Fruit fly (Drosophila melanogaster) whole organism, embryonic: ENCODE measurements around the gene Vm26Aa.

ENCODE experiments used
- ATbp ChIP-seq: fragments of 200-800 bp; sonication (Bioruptor generic); optimal IDR thresholded peaks from 2 replicates; lab custom pipeline; 2017; ENCODE audit warnings: missing biosample characterization, mild to moderate bottlenecking, missing genetic modification characterization, missing genetic modification reagents
- Adf1 ChIP-seq: fragments of 200-800 bp; sonication (Bioruptor generic); IDR thresholded peaks from 2 replicates; pipeline ENCODE4 v1.3.6; 2022; ENCODE audit warnings: missing biosample characterization, missing genetic modification characterization
- Aef1 ChIP-seq: fragments of 200-800 bp; sonication (Bioruptor generic); IDR thresholded peaks from 3 replicates; pipeline ENCODE4 v1.3.6; 2022; ENCODE audit warnings: missing biosample characterization, missing genetic modification characterization
- Atf3 ChIP-seq: fragments of 200-800 bp; sonication (Bioruptor generic); optimal IDR thresholded peaks from 3 replicates; lab custom pipeline; 2016; ENCODE audit warnings: missing biosample characterization, missing genetic modification characterization
- CG11093 ChIP-seq: fragments of 200-800 bp; sonication (Bioruptor generic); IDR thresholded peaks from 3 replicates; pipeline ENCODE4 v1.3.6; 2022; ENCODE audit warnings: missing biosample characterization, missing genetic modification characterization
- CG12155 ChIP-seq: fragments of 200-800 bp; sonication (Bioruptor generic); optimal IDR thresholded peaks from 3 replicates; lab custom pipeline; 2016; ENCODE audit warnings: missing biosample characterization, missing genetic modification characterization
- CG12744 ChIP-seq: fragments of 200-800 bp; sonication (Bioruptor generic); optimal IDR thresholded peaks from 2 replicates; lab custom pipeline; 2016; ENCODE audit warnings: missing biosample characterization, missing genetic modification characterization
- CG1603 ChIP-seq: fragments of 200-800 bp; sonication (Bioruptor generic); optimal IDR thresholded peaks from 2 replicates; lab custom pipeline; 2019; ENCODE audit warnings: missing biosample characterization, mild to moderate bottlenecking, missing genetic modification characterization, moderate library complexity
- CG2129 ChIP-seq: fragments of 200-800 bp; sonication (Bioruptor generic); IDR thresholded peaks from 2 replicates; pipeline ENCODE4 v1.3.6; 2022; ENCODE audit warnings: missing biosample characterization, missing genetic modification characterization; ENCODE audit not compliant: partially characterized antibody
- CG30403 ChIP-seq: fragments of 200-800 bp; sonication (Bioruptor generic); optimal IDR thresholded peaks from 3 replicates; lab custom pipeline; 2016; ENCODE audit warnings: missing biosample characterization, missing genetic modification characterization
- CG3065 ChIP-seq: fragments of 200-800 bp; sonication (Bioruptor generic); optimal IDR thresholded peaks from 2 replicates; lab custom pipeline; 2016; ENCODE audit warnings: missing biosample characterization, missing genetic modification characterization
- CG3995 ChIP-seq: fragments of 200-800 bp; sonication (Bioruptor generic); optimal IDR thresholded peaks from 3 replicates; lab custom pipeline; 2016; ENCODE audit warnings: missing biosample characterization, missing genetic modification characterization
- CG4820 ChIP-seq: fragments of 200-800 bp; sonication (Bioruptor generic); optimal IDR thresholded peaks from 3 replicates; lab custom pipeline; 2016; ENCODE audit warnings: missing biosample characterization, missing genetic modification characterization
- CG7271 ChIP-seq: fragments of 200-800 bp; sonication (Bioruptor generic); optimal IDR thresholded peaks from 2 replicates; lab custom pipeline; 2018; ENCODE audit warnings: missing biosample characterization, mild to moderate bottlenecking, missing genetic modification characterization, moderate library complexity
- CG8924 ChIP-seq: fragments of 200-800 bp; optimal IDR thresholded peaks from 3 replicates; lab custom pipeline; 2019; ENCODE audit warnings: missing biosample characterization, mild to moderate bottlenecking, missing genetic modification characterization, moderate library complexity
- CrebB ChIP-seq: fragments of 200-800 bp; sonication (Bioruptor generic); optimal IDR thresholded peaks from 3 replicates; lab custom pipeline; 2018; ENCODE audit warnings: missing biosample characterization, mild to moderate bottlenecking, missing genetic modification characterization
- Dip3 ChIP-seq: fragments of 200-800 bp; sonication (Bioruptor generic); optimal IDR thresholded peaks from 3 replicates; lab custom pipeline; 2016; ENCODE audit warnings: missing biosample characterization, missing genetic modification characterization
- Dll ChIP-seq: fragments of 200-800 bp; sonication (Bioruptor generic); IDR thresholded peaks from 4 replicates; pipeline ENCODE4 v1.3.6; 2022; ENCODE audit warnings: missing biosample characterization, missing genetic modification characterization; ENCODE audit not compliant: partially characterized antibody
- Doc3 ChIP-seq: fragments of 200-800 bp; sonication (Bioruptor generic); IDR thresholded peaks from 3 replicates; pipeline ENCODE4 v1.3.6; 2022; ENCODE audit warnings: missing biosample characterization, missing genetic modification characterization; ENCODE audit not compliant: partially characterized antibody
- Ets97D ChIP-seq: fragments of 200-800 bp; sonication (Bioruptor generic); optimal IDR thresholded peaks from 3 replicates; lab custom pipeline; 2016; ENCODE audit warnings: missing biosample characterization, missing genetic modification characterization
- Gug ChIP-seq: fragments of 200-800 bp; sonication (Bioruptor generic); IDR thresholded peaks from 4 replicates; pipeline ENCODE4 v1.3.6; 2022; ENCODE audit warnings: missing biosample characterization, missing genetic modification characterization
- H15 ChIP-seq: fragments of 200-800 bp; sonication (Bioruptor generic); IDR thresholded peaks from 3 replicates; pipeline ENCODE4 v1.3.6; 2022; ENCODE audit warnings: missing biosample characterization, missing genetic modification characterization
- HHEX ChIP-seq: fragments of 200-800 bp; sonication (Bioruptor generic); optimal IDR thresholded peaks from 3 replicates; lab custom pipeline; 2017; ENCODE audit warnings: missing biosample characterization, mild to moderate bottlenecking, missing genetic modification characterization, missing genetic modification reagents
- HLH3B ChIP-seq: fragments of 200-800 bp; sonication (Bioruptor generic); IDR thresholded peaks from 2 replicates; pipeline ENCODE4 v1.3.6; 2022; ENCODE audit warnings: missing biosample characterization, missing genetic modification characterization
- HmgZ ChIP-seq: fragments of 200-800 bp; sonication (Bioruptor generic); optimal IDR thresholded peaks from 2 replicates; lab custom pipeline; 2018; ENCODE audit warnings: missing biosample characterization, mild to moderate bottlenecking, missing genetic modification characterization
- Lim3 ChIP-seq: fragments of 200-800 bp; sonication (Bioruptor generic); IDR thresholded peaks from 2 replicates; pipeline ENCODE4 v1.3.6; 2022; ENCODE audit warnings: missing biosample characterization, missing genetic modification characterization
- MTF-1 ChIP-seq: fragments of 200-800 bp; sonication (Bioruptor generic); optimal IDR thresholded peaks from 2 replicates; lab custom pipeline; 2018; ENCODE audit warnings: missing biosample characterization, mild to moderate bottlenecking, missing genetic modification characterization, borderline replicate concordance
- Meics ChIP-seq: fragments of 200-800 bp; sonication (Bioruptor generic); optimal IDR thresholded peaks from 2 replicates; lab custom pipeline; 2017; ENCODE audit warnings: missing biosample characterization, mild to moderate bottlenecking, missing genetic modification characterization
- Myb ChIP-seq: fragments of 200-800 bp; sonication (Bioruptor generic); optimal IDR thresholded peaks from 2 replicates; lab custom pipeline; 2016; ENCODE audit warnings: missing biosample characterization, missing genetic modification characterization
- Rfx ChIP-seq: fragments of 200-800 bp; sonication (Bioruptor generic); IDR thresholded peaks from 2 replicates; pipeline ENCODE4 v1.3.6; 2022; ENCODE audit warnings: missing biosample characterization, missing genetic modification characterization
- Rx ChIP-seq: fragments of 200-800 bp; sonication (Bioruptor generic); IDR thresholded peaks from 2 replicates; pipeline ENCODE4 v1.3.6; 2022; ENCODE audit warnings: missing biosample characterization, missing genetic modification characterization
- Xbp1 ChIP-seq: fragments of 200-800 bp; sonication (Bioruptor generic); optimal IDR thresholded peaks from 3 replicates; lab custom pipeline; 2016; ENCODE audit warnings: missing biosample characterization, mild to moderate bottlenecking, missing genetic modification characterization
- aop ChIP-seq: fragments of 200-800 bp; sonication (Bioruptor generic); IDR thresholded peaks from 2 replicates; pipeline ENCODE4 v1.3.6; 2022; ENCODE audit warnings: missing biosample characterization, missing genetic modification characterization
- corto ChIP-seq: fragments of 200-800 bp; sonication (Bioruptor generic); optimal IDR thresholded peaks from 2 replicates; lab custom pipeline; 2016; ENCODE audit warnings: missing biosample characterization, mild to moderate bottlenecking, missing genetic modification characterization, moderate library complexity
- crc ChIP-seq: fragments of 200-800 bp; sonication (Bioruptor generic); optimal IDR thresholded peaks from 2 replicates; lab custom pipeline; 2016; ENCODE audit warnings: missing biosample characterization, missing genetic modification characterization
- gcm ChIP-seq: fragments of 200-800 bp; sonication (Bioruptor generic); optimal IDR thresholded peaks from 2 replicates; lab custom pipeline; 2019; ENCODE audit warnings: missing biosample characterization, mild to moderate bottlenecking, missing genetic modification characterization, moderate library complexity
- gt ChIP-seq: fragments of 200-800 bp; sonication (Bioruptor generic); IDR thresholded peaks from 2 replicates; pipeline ENCODE4 v1.3.6; 2022; ENCODE audit warnings: missing biosample characterization, missing genetic modification characterization
- lov ChIP-seq, 2 experiments: fragments of 200-800 bp in 1 of 2; fragments of >200 bp in 1 of 2; sonication (Bioruptor generic) in 1 of 2; IDR thresholded peaks in 1 of 2; optimal IDR thresholded peaks in 1 of 2; 2 replicates in 1 of 2; 3 replicates in 1 of 2; pipeline versions ENCODE4 v1.3.6 to Lab custom; 2017 to 2022; ENCODE audit warnings: missing biosample characterization in 1 of 2, missing genetic modification characterization in 1 of 2
- maf-S ChIP-seq: fragments of 200-800 bp; sonication (Bioruptor generic); optimal IDR thresholded peaks from 2 replicates; lab custom pipeline; 2016; ENCODE audit warnings: missing biosample characterization, missing genetic modification characterization
- odd ChIP-seq: fragments of 200-800 bp; sonication (Bioruptor generic); optimal IDR thresholded peaks from 2 replicates; lab custom pipeline; 2017; ENCODE audit warnings: missing biosample characterization, mild to moderate bottlenecking, missing genetic modification characterization
- otp ChIP-seq: fragments of 200-800 bp; sonication (Bioruptor generic); IDR thresholded peaks from 3 replicates; pipeline ENCODE4, ENCODE4 v1.3.6; 2022; ENCODE audit warnings: missing biosample characterization, missing genetic modification characterization
- phol ChIP-seq: fragments of 200-800 bp; sonication (Bioruptor generic); optimal IDR thresholded peaks from 3 replicates; lab custom pipeline; 2018; ENCODE audit warnings: missing biosample characterization, mild to moderate bottlenecking, missing genetic modification characterization, moderate library complexity
- row ChIP-seq: fragments of 200-800 bp; sonication (Bioruptor generic); IDR thresholded peaks from 3 replicates; pipeline ENCODE4 v1.3.6; 2022; ENCODE audit warnings: missing biosample characterization, missing genetic modification characterization
- salm ChIP-seq: fragments of 200-800 bp; sonication (Bioruptor generic); optimal IDR thresholded peaks from 2 replicates; lab custom pipeline; 2018; ENCODE audit warnings: missing biosample characterization, mild to moderate bottlenecking, missing genetic modification characterization
- slou ChIP-seq: fragments of 200-800 bp; sonication (Bioruptor generic); optimal IDR thresholded peaks from 3 replicates; lab custom pipeline; 2016; ENCODE audit warnings: missing biosample characterization, missing genetic modification characterization
- slp2 ChIP-seq: fragments of 200-800 bp; sonication (Bioruptor generic); optimal IDR thresholded peaks from 2 replicates; lab custom pipeline; 2016; ENCODE audit warnings: missing biosample characterization, missing genetic modification characterization
- sr ChIP-seq: fragments of 200-800 bp; sonication (Bioruptor generic); IDR thresholded peaks from 3 replicates; pipeline ENCODE4 v1.3.6; 2022; ENCODE audit warnings: missing biosample characterization, missing genetic modification characterization
- stwl ChIP-seq: fragments of 200-800 bp; sonication (Bioruptor generic); optimal IDR thresholded peaks from 3 replicates; lab custom pipeline; 2018; ENCODE audit warnings: missing biosample characterization, mild to moderate bottlenecking, missing genetic modification characterization, moderate library complexity
- vnd ChIP-seq: fragments of 200-800 bp; sonication (Bioruptor generic); IDR thresholded peaks from 3 replicates; pipeline ENCODE4 v1.3.6; 2022; ENCODE audit warnings: missing biosample characterization, missing genetic modification characterization; ENCODE audit not compliant: partially characterized antibody
- zfh1 ChIP-seq: fragments of 200-800 bp; sonication (Bioruptor generic); IDR thresholded peaks from 3 replicates; pipeline ENCODE4 v1.3.6; 2022; ENCODE audit warnings: missing biosample characterization, missing genetic modification characterization

Vm26Aa gene

DNA sequence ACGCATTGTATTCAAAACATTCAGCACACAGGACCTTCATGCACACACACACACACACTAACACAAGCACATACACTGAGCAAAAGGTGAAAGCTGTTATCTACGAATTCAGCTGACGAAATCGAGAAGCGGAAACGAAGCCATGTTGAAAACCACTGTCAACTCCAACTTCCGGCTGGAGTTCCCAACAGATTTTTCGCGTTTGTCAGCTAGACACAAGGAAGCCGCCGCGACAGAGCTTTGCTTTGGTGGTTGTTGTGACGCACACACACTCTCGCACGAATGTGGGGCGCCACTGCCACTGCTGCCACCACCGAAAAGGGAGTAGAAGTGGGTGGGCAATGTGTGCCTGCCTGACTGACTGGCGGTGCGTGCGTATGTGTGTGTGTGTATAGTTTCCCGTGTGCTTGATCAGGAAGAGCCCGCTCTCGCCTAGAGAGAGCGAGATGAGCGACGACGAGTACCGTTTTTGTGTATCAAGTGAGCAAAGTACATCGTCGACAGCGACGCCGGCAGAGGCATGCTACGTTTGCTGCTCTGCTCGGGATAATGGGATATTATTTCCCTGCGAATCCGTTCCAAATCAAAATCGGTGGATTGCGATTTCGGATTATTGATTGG lies 37.6 kb upstream of the Vm26Aa start (continued):
- 0 out of 2 replicates have a peak, but pooled peaks have one; percentile 3 for TF ChIP-seq aop (GFP tag; lab: Robert Waterston, UW)
- TF ChIP-seq gcm (GFP tag; lab: Kevin White, UChicago), result peak; percentile 57
- peak; percentile 5; the same call in 1 of the 3 replicates for TF ChIP-seq zfh1
- no peak for TF ChIP-seq H15 (GFP tag; lab: Robert Waterston, UW)
- TF ChIP-seq row (GFP tag; lab: Robert Waterston, UW), result no peak
- peak; percentile 71 for TF ChIP-seq ATbp
- TF ChIP-seq HLH3B, result no peak; the same call in 1 of the 2 replicates
- TF ChIP-seq CG30403 (GFP tag; lab: Kevin White, UChicago), result no peak
- peak; percentile 77 for TF ChIP-seq HHEX (GFP tag; lab: Kevin White, UChicago)
- peak; percentile 72 for TF ChIP-seq MTF-1 (GFP tag; lab: Kevin White, UChicago)
- no peak for TF ChIP-seq CG4820 (GFP tag; lab: Kevin White, UChicago)
- TF ChIP-seq CG3065, result no peak
- TF ChIP-seq CG7271, result peak; percentile 73
- TF ChIP-seq Atf3 (GFP tag; lab: Kevin White, UChicago), result no peak
- TF ChIP-seq Aef1 (GFP tag; lab: Robert Waterston, UW), result no peak
- TF ChIP-seq CG8924 (tag; lab: Kevin White, UChicago), result peak; percentile 43
- TF ChIP-seq CG11093, result no peak
- no peak for TF ChIP-seq Myb (GFP tag; lab: Kevin White, UChicago)
- TF ChIP-seq CrebB (tag; lab: Kevin White, UChicago), result peak; percentile 48
- no peak for TF ChIP-seq CG3995 (GFP tag; lab: Kevin White, UChicago)
- TF ChIP-seq salm (tag; lab: Kevin White, UChicago), result no peak
- peak; percentile 84 for TF ChIP-seq odd (GFP tag; lab: Kevin White, UChicago)
- no peak for TF ChIP-seq slou (GFP tag; lab: Kevin White, UChicago)
- no peak for TF ChIP-seq CG12155
- no peak for TF ChIP-seq Lim3
- 0 out of 3 replicates have a peak, but pooled peaks have one; percentile 4 for TF ChIP-seq sr (GFP tag; lab: Robert Waterston, UW)
- no peak for TF ChIP-seq Xbp1 (GFP tag; lab: Kevin White, UChicago)
- TF ChIP-seq Dll (GFP tag; lab: Robert Waterston, UW), result no peak
- no peak for TF ChIP-seq Rx (GFP tag; lab: Robert Waterston, UW)
- peak; percentile 93 for TF ChIP-seq phol (tag; lab: Kevin White, UChicago)
- 0 out of 2 replicates have a peak, but pooled peaks have one; percentile 34 for TF ChIP-seq gt (GFP tag; lab: Robert Waterston, UW)
- peak; percentile 41 for TF ChIP-seq HmgZ
- peak; percentile 14 for TF ChIP-seq Dip3
- TF ChIP-seq Rfx (GFP tag; lab: Robert Waterston, UW), result peak; percentile 28; the same call in 1 of the 2 replicates
- no peak for TF ChIP-seq CG2129
- TF ChIP-seq maf-S, result no peak
- TF ChIP-seq CG1603 (tag; lab: Kevin White, UChicago), result no peak
- TF ChIP-seq slp2 (GFP tag; lab: Kevin White, UChicago), result peak; percentile 0
- TF ChIP-seq Ets97D (GFP tag; lab: Kevin White, UChicago), result peak; percentile 97
- TF ChIP-seq CG12744 (GFP tag; lab: Kevin White, UChicago), result no peak
- TF ChIP-seq otp (GFP tag; lab: Robert Waterston, UW), result peak; percentile 37; the same call in 1 of the 3 replicates
- TF ChIP-seq lov (optimal IDR thresholded peaks at IDR 0.05; lab: Kevin White, UChicago), result no peak
- no peak for TF ChIP-seq lov (GFP tag; IDR thresholded peaks at IDR 0.05; lab: Robert Waterston, UW)
- peak; percentile 79 for TF ChIP-seq Adf1 (GFP tag; lab: Robert Waterston, UW)
- TF ChIP-seq crc, result no peak
- no peak for TF ChIP-seq Doc3
- no peak for TF ChIP-seq vnd
- TF ChIP-seq Gug (GFP tag; lab: Robert Waterston, UW), result no peak
- TF ChIP-seq corto (GFP tag; lab: Kevin White, UChicago), result no peak
- TF ChIP-seq Meics (GFP tag; lab: Kevin White, UChicago), result peak; percentile 63
- TF ChIP-seq stwl (tag; lab: Kevin White, UChicago), result no peak
